Fruit fly (Drosophila melanogaster): ENCODE data around the gene CG5112.

The CG5112 gene

dm6 chr3R:25490778-25491664 is at the start of gene CG5112, which contains the start of gene Gnpat (continued):
- TF ChIP-seq corto (GFP tag; optimal IDR thresholded peaks at IDR 0.05) (no peak), Mes4 (GFP tag; optimal IDR thresholded peaks at IDR 0.05) (no peak), chm (GFP tag; IDR thresholded peaks at IDR 0.05) (peak; percentile 90), CG3281 (GFP tag; optimal IDR thresholded peaks at IDR 0.05) (peak; percentile 23), CG3726 (GFP tag; IDR thresholded peaks at IDR 0.05) (0 out of 3 replicates have a peak, but pooled peaks have one; percentile 15), CG9215 (GFP tag; IDR thresholded peaks at IDR 0.05) (peak; percentile 62), gcm (GFP tag; optimal IDR thresholded peaks at IDR 0.05) (peak; percentile 48), Fer3 (tag; optimal IDR thresholded peaks at IDR 0.05) (peak; percentile 46), lab (GFP tag; optimal IDR thresholded peaks at IDR 0.05) (peak; percentile 47), CG12942 (GFP tag; optimal IDR thresholded peaks at IDR 0.05) (peak; percentile 56), CG13624 (GFP tag; optimal IDR thresholded peaks at IDR 0.05) (peak; percentile 35), Hmx (GFP tag; optimal IDR thresholded peaks at IDR 0.05) (no peak), Gug (GFP tag; IDR thresholded peaks at IDR 0.05) (peak; percentile 31; the same call in 1 of the 4 replicates), CG1792 (GFP tag; optimal IDR thresholded peaks at IDR 0.05) (peak; percentile 98), Lim3 (GFP tag; IDR thresholded peaks at IDR 0.05) (no peak), wek (GFP tag; optimal IDR thresholded peaks at IDR 0.05) (peak; percentile 100), CG10979 (tag; optimal IDR thresholded peaks at IDR 0.05) (peak; percentile 37), Bgb (GFP tag; IDR thresholded peaks at IDR 0.05; ENCODE audit: partially characterized antibody) (peak; percentile 71), pan (optimal IDR thresholded peaks at IDR 0.05) (no peak), pan (GFP tag; optimal IDR thresholded peaks at IDR 0.05 in 1 of 2, IDR thresholded peaks at IDR 0.05 in 1 of 2) (peak in 1 of 2 experiments; percentile 80), disco-r (GFP tag; optimal IDR thresholded peaks at IDR 0.05) (no peak), CG8924 (tag; optimal IDR thresholded peaks at IDR 0.05) (peak; percentile 68), nerfin-1 (tag; optimal IDR thresholded peaks at IDR 0.05) (peak; percentile 41), CG4404 (GFP tag; IDR thresholded peaks at IDR 0.05) (peak; percentile 63), CG4617 (GFP tag; optimal IDR thresholded peaks at IDR 0.05; ENCODE audit: borderline replicate concordance) (peak; percentile 7), H15 (GFP tag; IDR thresholded peaks at IDR 0.05) (peak; percentile 71; the same call in 2 of the 3 replicates), lov (optimal IDR thresholded peaks at IDR 0.05) (no peak), lov (GFP tag; IDR thresholded peaks at IDR 0.05) (peak; percentile 85), CG2199 (GFP tag; IDR thresholded peaks at IDR 0.05) (no peak), onecut (GFP tag; IDR thresholded peaks at IDR 0.05) (peak; percentile 99), sima (GFP tag; optimal IDR thresholded peaks at IDR 0.05) (no peak), HLH3B (GFP tag; IDR thresholded peaks at IDR 0.05) (peak; percentile 70), CG5953 (GFP tag; IDR thresholded peaks at IDR 0.05) (peak; percentile 64), klu (GFP tag; IDR thresholded peaks at IDR 0.05) (no peak), luna (GFP tag; optimal IDR thresholded peaks at IDR 0.05) (no peak), slbo (GFP tag; IDR thresholded peaks at IDR 0.05) (peak; percentile 87), bab2 (GFP tag; optimal IDR thresholded peaks at IDR 0.05) (peak; percentile 2), Adf1 (GFP tag; IDR thresholded peaks at IDR 0.05) (peak; percentile 66), CG1603 (tag; optimal IDR thresholded peaks at IDR 0.05) (peak; percentile 89), zf30C (GFP tag; optimal IDR thresholded peaks at IDR 0.05) (no peak), h (optimal IDR thresholded peaks at IDR 0.05) (no peak), trh (GFP tag; optimal IDR thresholded peaks at IDR 0.05) (peak; percentile 18), Rfx (GFP tag; IDR thresholded peaks at IDR 0.05) (peak; percentile 91), tgo (GFP tag; IDR thresholded peaks at IDR 0.05) (peak; percentile 61), Asciz (GFP tag; optimal IDR thresholded peaks at IDR 0.05) (no peak), CG17385 (GFP tag; optimal IDR thresholded peaks at IDR 0.05) (peak; percentile 80), Atf-2 (GFP tag; optimal IDR thresholded peaks at IDR 0.05) (no peak), lbe (GFP tag; optimal IDR thresholded peaks at IDR 0.05) (no peak), CG2875 (GFP tag; optimal IDR thresholded peaks at IDR 0.05) (no peak), CG15479 (GFP tag; optimal IDR thresholded peaks at IDR 0.05) (no peak)
